ENCODE assay signal across 5 worm cellular contexts in the genomic region with DNA sequence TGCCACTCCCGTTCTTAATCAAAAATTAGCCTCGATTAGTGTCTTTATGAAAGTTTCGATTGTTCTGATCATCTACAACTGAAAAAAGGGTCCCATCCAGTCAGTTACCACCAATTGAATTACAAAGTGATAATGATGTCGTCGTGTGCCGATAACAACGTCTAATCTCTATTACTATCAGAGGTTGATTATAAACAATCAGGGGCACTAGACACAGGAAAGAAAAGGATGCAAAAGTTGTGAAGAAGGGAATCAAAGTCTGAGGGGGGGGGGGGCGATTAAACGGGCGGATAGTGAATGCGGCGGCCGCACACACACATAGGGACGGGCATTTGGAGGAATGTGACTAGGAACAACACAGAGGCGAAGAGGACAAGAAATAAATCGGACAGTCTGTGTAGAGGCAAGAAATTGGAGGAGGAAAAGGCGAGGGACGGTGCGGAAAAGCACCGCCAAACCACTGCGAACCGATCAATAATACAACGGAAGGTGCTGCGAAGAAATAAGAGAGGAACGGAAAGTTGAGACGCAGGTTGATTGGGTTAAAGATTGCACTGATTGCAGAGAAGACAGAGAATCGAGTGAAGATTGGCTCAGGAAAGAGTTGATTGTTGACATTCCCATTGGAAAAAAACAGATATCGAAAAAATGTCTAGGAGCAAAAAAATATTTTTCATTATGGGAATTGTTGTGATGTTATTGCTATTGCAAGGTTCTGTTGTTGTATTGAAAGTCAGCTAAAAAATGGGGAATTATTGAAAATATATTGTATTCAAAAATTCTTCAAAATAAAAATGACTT.
TF ChIP-seq lines count a peak whose summit lies in the region.

No protein-coding gene starts in this region.

TF ChIP-seq in whole organism, L1 larva, 84 proteins besides CTCF, POLR2A, EP300 and RAD21 (continues in another document):
- no peak for TF ChIP-seq tlp-1 (tag; optimal IDR thresholded peaks at IDR 0.05; lab: Kevin White, UChicago)
- TF ChIP-seq unc-86 (tag; optimal IDR thresholded peaks at IDR 0.05; lab: Kevin White, UChicago): no peak
- no peak for TF ChIP-seq fos-1 (tag; optimal IDR thresholded peaks at IDR 0.05; lab: Kevin White, UChicago)
- TF ChIP-seq snu-23 (GFP tag; optimal IDR thresholded peaks at IDR 0.05; lab: Kevin White, UChicago): peak; percentile 25
- TF ChIP-seq isw-1 (GFP tag; IDR thresholded peaks at IDR 0.05; lab: Robert Waterston, UW): no peak
- TF ChIP-seq C16A3.4 (tag; optimal IDR thresholded peaks at IDR 0.05; lab: Kevin White, UChicago): no peak
- peak; percentile 14 for TF ChIP-seq nhr-71 (tag; optimal IDR thresholded peaks at IDR 0.05; lab: Kevin White, UChicago)
- TF ChIP-seq fkh-4 (tag; optimal IDR thresholded peaks at IDR 0.05; lab: Kevin White, UChicago; ENCODE audit: borderline replicate concordance): no peak
- no peak for TF ChIP-seq nhr-84 (tag; optimal IDR thresholded peaks at IDR 0.05; lab: Kevin White, UChicago)
- TF ChIP-seq lin-35 (GFP tag; optimal IDR thresholded peaks at IDR 0.05; lab: Kevin White, UChicago): no peak
- no peak for TF ChIP-seq lsy-2 (tag; optimal IDR thresholded peaks at IDR 0.05; lab: Kevin White, UChicago)
- peak; percentile 0 for TF ChIP-seq nhr-47 (tag; optimal IDR thresholded peaks at IDR 0.05; lab: Kevin White, UChicago)
- TF ChIP-seq zag-1 (tag; optimal IDR thresholded peaks at IDR 0.05; lab: Kevin White, UChicago): no peak
- no peak for TF ChIP-seq efl-1 (optimal IDR thresholded peaks at IDR 0.05; lab: Kevin White, UChicago)
- TF ChIP-seq efl-1 (GFP tag; optimal IDR thresholded peaks at IDR 0.05 in 1 of 2; lab: Kevin White, UChicago): peak in 1 of 2 experiments; percentile 62
- TF ChIP-seq ceh-88 (GFP tag; IDR thresholded peaks at IDR 0.05; lab: Robert Waterston, UW): no peak
- TF ChIP-seq hpl-2 (GFP tag; optimal IDR thresholded peaks at IDR 0.05; lab: Kevin White, UChicago): no peak

TF ChIP-seq in whole organism, L3 larva, 47 proteins besides CTCF, POLR2A, EP300 and RAD21:
- TF ChIP-seq nhr-25 (tag; optimal IDR thresholded peaks at IDR 0.05; lab: Kevin White, UChicago) (peak; percentile 16), nhr-76 (tag; optimal IDR thresholded peaks at IDR 0.05; lab: Kevin White, UChicago) (no peak), pha-4 (tag; optimal IDR thresholded peaks at IDR 0.05; lab: Kevin White, UChicago) (peak; percentile 56), elt-2 (tag; optimal IDR thresholded peaks at IDR 0.05; lab: Kevin White, UChicago) (peak; percentile 45), nfya-1 (tag; optimal IDR thresholded peaks at IDR 0.05; lab: Kevin White, UChicago; ENCODE audit: insufficient read depth) (peak; percentile 29), ceh-28 (tag; optimal IDR thresholded peaks at IDR 0.05; lab: Kevin White, UChicago) (peak; percentile 24), ama-1 (optimal IDR thresholded peaks at IDR 0.05; lab: Kevin White, UChicago) (no peak), hmg-11 (tag; optimal IDR thresholded peaks at IDR 0.05; lab: Kevin White, UChicago) (peak; percentile 37)

TF ChIP-seq in whole organism, early embryonic, 17 proteins besides CTCF, POLR2A, EP300 and RAD21:
- peak; percentile 28 for TF ChIP-seq ceh-36 (tag; optimal IDR thresholded peaks at IDR 0.05; lab: Kevin White, UChicago)
- peak; percentile 79 for TF ChIP-seq hmg-4 (GFP tag; optimal IDR thresholded peaks at IDR 0.05; lab: Kevin White, UChicago)
- no peak for TF ChIP-seq hnd-1 (tag; optimal IDR thresholded peaks at IDR 0.05; lab: Kevin White, UChicago)
- peak; percentile 45 for TF ChIP-seq B0310.2 (tag; optimal IDR thresholded peaks at IDR 0.05; lab: Kevin White, UChicago)

TF ChIP-seq in whole organism, midembryonic, 9 proteins besides CTCF, POLR2A, EP300 and RAD21:
- TF ChIP-seq ztf-29 (GFP tag; IDR thresholded peaks at IDR 0.05; lab: Robert Waterston, UW) (no peak), tab-1 (GFP tag; IDR thresholded peaks at IDR 0.05; lab: Robert Waterston, UW) (0 out of 2 replicates have a peak, but pooled peaks have one; percentile 45), flt-1 (GFP tag; IDR thresholded peaks at IDR 0.05; lab: Robert Waterston, UW) (no peak), med-1 (GFP tag; optimal IDR thresholded peaks at IDR 0.05; lab: Kevin White, UChicago; ENCODE audit: insufficient read depth) (no peak), T22C8.4 (GFP tag; IDR thresholded peaks at IDR 0.05; lab: Robert Waterston, UW) (peak; percentile 73), cog-1 (tag; optimal IDR thresholded peaks at IDR 0.05; lab: Kevin White, UChicago) (peak; percentile 2), ztf-23 (GFP tag; IDR thresholded peaks at IDR 0.05; lab: Robert Waterston, UW) (peak; percentile 55; the same call in 1 of the 2 replicates), ref-1 (GFP tag; conservative IDR thresholded peaks at IDR 0.05; lab: Robert Waterston, UW) (no peak), klf-2 (GFP tag; conservative IDR thresholded peaks at IDR 0.05; lab: Robert Waterston, UW) (no peak)
TF ChIP-seq in whole organism, midembryonic: peak in this region for 4.

TF ChIP-seq in whole organism, young adult, 124 proteins besides CTCF, POLR2A, EP300 and RAD21 (continues in another document):
- TF ChIP-seq hlh-12 (tag; optimal IDR thresholded peaks at IDR 0.05; lab: Kevin White, UChicago) (no peak), xnd-1 (tag; optimal IDR thresholded peaks at IDR 0.05; lab: Kevin White, UChicago) (no peak), ztf-26 (tag; optimal IDR thresholded peaks at IDR 0.05; lab: Kevin White, UChicago) (no peak), atf-7 (tag; optimal IDR thresholded peaks at IDR 0.05; lab: Kevin White, UChicago) (no peak), ztf-6 (GFP tag; IDR thresholded peaks at IDR 0.05; lab: Robert Waterston, UW) (no peak), die-1 (tag; optimal IDR thresholded peaks at IDR 0.05; lab: Kevin White, UChicago) (no peak), T26A5.8 (tag; optimal IDR thresholded peaks at IDR 0.05; lab: Kevin White, UChicago) (no peak), attf-3 (GFP tag; conservative IDR thresholded peaks at IDR 0.05; lab: Robert Waterston, UW) (0 out of 2 replicates have a peak, but pooled peaks have one; percentile 13), F37B4.10 (GFP tag; IDR thresholded peaks at IDR 0.05; lab: Robert Waterston, UW) (0 out of 2 replicates have a peak, but pooled peaks have one; percentile 20), repo-1 (tag; optimal IDR thresholded peaks at IDR 0.05; lab: Kevin White, UChicago) (no peak), snpc-3.4 (tag; optimal IDR thresholded peaks at IDR 0.05; lab: Kevin White, UChicago) (no peak), Y79H2A.3 (GFP tag; conservative IDR thresholded peaks at IDR 0.05; lab: Robert Waterston, UW) (no peak), B0261.1 (tag; optimal IDR thresholded peaks at IDR 0.05; lab: Kevin White, UChicago) (no peak), hmg-1.2 (GFP tag; IDR thresholded peaks at IDR 0.05; lab: Robert Waterston, UW) (peak; percentile 10; the same call in 1 of the 2 replicates), ceh-100 (GFP tag; IDR thresholded peaks at IDR 0.05; lab: Robert Waterston, UW) (no peak), Y53G8AR.9 (GFP tag; conservative IDR thresholded peaks at IDR 0.05; lab: Robert Waterston, UW) (no peak), rpc-1 (optimal IDR thresholded peaks at IDR 0.05; lab: Kevin White, UChicago) (no peak), rpc-1 (tag; optimal IDR thresholded peaks at IDR 0.05; lab: Kevin White, UChicago) (no peak), attf-5 (GFP tag; optimal IDR thresholded peaks at IDR 0.05; lab: Kevin White, UChicago) (peak; percentile 42), zfh-2 (GFP tag; conservative IDR thresholded peaks at IDR 0.05; lab: Robert Waterston, UW) (peak; percentile 87), lin-40 (tag; optimal IDR thresholded peaks at IDR 0.05; lab: Kevin White, UChicago) (no peak), F39B2.1 (GFP tag; IDR thresholded peaks at IDR 0.05; lab: Robert Waterston, UW) (no peak), nfya-1 (tag; optimal IDR thresholded peaks at IDR 0.05; lab: Kevin White, UChicago; ENCODE audit: borderline replicate concordance, insufficient read depth) (no peak), C17E4.6 (GFP tag; IDR thresholded peaks at IDR 0.05; lab: Robert Waterston, UW) (no peak), F33H1.4 (GFP tag; IDR thresholded peaks at IDR 0.05; lab: Robert Waterston, UW) (0 out of 2 replicates have a peak, but pooled peaks have one; percentile 5), tlf-1 (GFP tag; optimal IDR thresholded peaks at IDR 0.05; lab: Kevin White, UChicago) (no peak), F57A8.1 (GFP tag; optimal IDR thresholded peaks at IDR 0.05; lab: Kevin White, UChicago) (no peak), ztf-18 (tag; optimal IDR thresholded peaks at IDR 0.05; lab: Kevin White, UChicago) (no peak), dox-1 (GFP tag; IDR thresholded peaks at IDR 0.05; lab: Robert Waterston, UW) (0 out of 2 replicates have a peak, but pooled peaks have one; percentile 15), ztf-22 (GFP tag; optimal IDR thresholded peaks at IDR 0.05; lab: Kevin White, UChicago) (no peak), efl-1 (GFP tag; optimal IDR thresholded peaks at IDR 0.05; lab: Kevin White, UChicago) (no peak), lsy-27 (tag; optimal IDR thresholded peaks at IDR 0.05; lab: Kevin White, UChicago; ENCODE audit: borderline replicate concordance, insufficient read depth) (no peak), unc-62 (GFP tag; optimal IDR thresholded peaks at IDR 0.05; lab: Kevin White, UChicago) (no peak), pha-4 (tag; optimal IDR thresholded peaks at IDR 0.05; lab: Kevin White, UChicago) (no peak), athp-1 (tag; optimal IDR thresholded peaks at IDR 0.05; lab: Kevin White, UChicago) (no peak), Y56A3A.18 (GFP tag; IDR thresholded peaks at IDR 0.05; lab: Robert Waterston, UW) (no peak), nhr-179 (tag; optimal IDR thresholded peaks at IDR 0.05; lab: Kevin White, UChicago) (no peak), bed-2 (GFP tag; IDR thresholded peaks at IDR 0.05; lab: Robert Waterston, UW) (no peak), nfyb-1 (GFP tag; IDR thresholded peaks at IDR 0.05; lab: Robert Waterston, UW) (peak; percentile 54; the same call in 1 of the 2 replicates), lin-35 (GFP tag; optimal IDR thresholded peaks at IDR 0.05; lab: Kevin White, UChicago) (no peak), attf-6 (GFP tag; IDR thresholded peaks at IDR 0.05; lab: Robert Waterston, UW) (no peak), nhr-80 (tag; optimal IDR thresholded peaks at IDR 0.05; lab: Kevin White, UChicago) (peak; percentile 10), ZK185.1 (tag; optimal IDR thresholded peaks at IDR 0.05; lab: Kevin White, UChicago; ENCODE audit: poor library complexity, severe bottlenecking) (no peak), K12H6.12 (tag; optimal IDR thresholded peaks at IDR 0.05; lab: Kevin White, UChicago) (no peak), cebp-1 (GFP tag; IDR thresholded peaks at IDR 0.05; lab: Robert Waterston, UW) (peak; percentile 20; the same call in 1 of the 2 replicates), cebp-1 (tag; optimal IDR thresholded peaks at IDR 0.05; lab: Kevin White, UChicago) (peak; percentile 33)
